Worm (Caenorhabditis elegans) whole organism, early embryonic: ENCODE data around the gene fbxa-128.

Experiments used
- F13C5.2 ChIP-seq: sonication (generic microtip); optimal IDR thresholded peaks from 2 replicates; lab custom pipeline; 2017; ENCODE audit warnings: mild to moderate bottlenecking, missing genetic modification characterization, inconsistent platforms, missing compliant biosample characterization
- ama-1 ChIP-seq: fragments of 150-350 bp; optimal IDR thresholded peaks from 2 replicates; lab custom pipeline; 2014
- ets-7 ChIP-seq: sonication (generic microtip); optimal IDR thresholded peaks from 2 replicates; lab custom pipeline; 2016; ENCODE audit warnings: missing genotype, missing genetic modification characterization, missing compliant biosample characterization
- hmg-4 ChIP-seq: fragments of 200-800 bp; sonication (Bioruptor generic); optimal IDR thresholded peaks from 2 replicates; lab custom pipeline; 2018; ENCODE audit warnings: mild to moderate bottlenecking, missing genetic modification characterization, missing compliant biosample characterization
- hnd-1 ChIP-seq: sonication (generic microtip); optimal IDR thresholded peaks from 2 replicates; lab custom pipeline; 2016; ENCODE audit warnings: missing genetic modification characterization, missing compliant biosample characterization
- tbx-37 ChIP-seq: fragments of 200-800 bp; sonication (Bioruptor generic); conservative IDR thresholded peaks from 2 replicates; pipeline ENCODE4 v1.3.6; 2022; ENCODE audit warnings: missing genetic modification reagents, missing genetic modification characterization, missing compliant biosample characterization

ce11 chrIII:11127528-11127927, 11.4 kb downstream of the fbxa-128 start, which contains the start of gene Y48A6C.8:
- no peak for TF ChIP-seq ama-1 (lab: Kevin White, UChicago)
- no peak for TF ChIP-seq hnd-1 (tag; lab: Kevin White, UChicago)
- no peak for TF ChIP-seq ets-7
- TF ChIP-seq tbx-37 (GFP tag; lab: Robert Waterston, UW), result no peak
- no peak for TF ChIP-seq F13C5.2 (tag; lab: Kevin White, UChicago)
- no peak for TF ChIP-seq hmg-4 (GFP tag; lab: Kevin White, UChicago)
